Worm (Caenorhabditis elegans) whole organism, mixed stage, embryonic: ENCODE data around the gene B0464.9.

Source experiments
- M03D4.4 ChIP-seq: sonication (generic microtip); optimal IDR thresholded peaks from 2 replicates; lab custom pipeline; 2017; ENCODE audit warnings: mild to moderate bottlenecking, missing genetic modification characterization, missing compliant biosample characterization
- bed-3 ChIP-seq: fragments of 200-800 bp; sonication (Bioruptor generic); optimal IDR thresholded peaks from 3 replicates; lab custom pipeline; 2018; ENCODE audit warnings: mild to moderate bottlenecking, missing genetic modification characterization, moderate library complexity, missing compliant biosample characterization
- ceh-39 ChIP-seq: fragments of 150-350 bp; optimal IDR thresholded peaks from 2 replicates; lab custom pipeline; 2014; ENCODE audit warnings: missing biosample characterization, missing genetic modification characterization
- ceh-83 ChIP-seq: fragments of 200-800 bp; sonication (Bioruptor generic); optimal IDR thresholded peaks from 2 replicates; lab custom pipeline; 2018; ENCODE audit warnings: mild to moderate bottlenecking, missing genetic modification characterization, missing compliant biosample characterization
- ces-1 ChIP-seq: fragments of 150-350 bp; optimal IDR thresholded peaks from 2 replicates; lab custom pipeline; 2014; ENCODE audit warnings: missing biosample characterization, missing genetic modification reagents, missing genetic modification characterization
- drap-1 ChIP-seq: fragments of 200-800 bp; sonication (Bioruptor generic); optimal IDR thresholded peaks from 3 replicates; lab custom pipeline; 2018; ENCODE audit warnings: mild to moderate bottlenecking, missing genetic modification characterization, missing compliant biosample characterization
- elt-3 ChIP-seq: fragments of 150-350 bp; optimal IDR thresholded peaks from 2 replicates; lab custom pipeline; 2014; ENCODE audit warnings: missing biosample characterization, missing genetic modification characterization
- hlh-1 ChIP-seq: fragments of 150-350 bp; optimal IDR thresholded peaks from 2 replicates; lab custom pipeline; 2014; ENCODE audit warnings: missing biosample characterization, missing genetic modification reagents, missing genetic modification characterization
- lin-32 ChIP-seq: fragments of 200-800 bp; sonication (Bioruptor generic); optimal IDR thresholded peaks from 2 replicates; lab custom pipeline; 2018; ENCODE audit warnings: mild to moderate bottlenecking, missing genetic modification characterization, missing compliant biosample characterization
- mep-1 ChIP-seq: fragments of 150-350 bp; optimal IDR thresholded peaks from 2 replicates; lab custom pipeline; 2017; ENCODE audit warnings: missing biosample characterization, missing genetic modification reagents, missing genetic modification characterization, inconsistent platforms
- mls-2 ChIP-seq: sonication (generic microtip); optimal IDR thresholded peaks from 2 replicates; lab custom pipeline; 2016; ENCODE audit warnings: mild to moderate bottlenecking, missing genetic modification characterization, moderate library complexity, missing compliant biosample characterization
- nhr-237 ChIP-seq: fragments of 150-350 bp; optimal IDR thresholded peaks from 2 replicates; lab custom pipeline; 2014; ENCODE audit warnings: missing biosample characterization, missing genetic modification characterization
- nhr-28 ChIP-seq: fragments of 150-350 bp; optimal IDR thresholded peaks from 2 replicates; lab custom pipeline; 2014; ENCODE audit warnings: missing biosample characterization, missing genetic modification characterization
- nhr-76 ChIP-seq: sonication (generic microtip); optimal IDR thresholded peaks from 2 replicates; lab custom pipeline; 2017; ENCODE audit warnings: missing biosample characterization, missing genetic modification characterization
- unc-39 ChIP-seq: fragments of 150-350 bp; optimal IDR thresholded peaks from 2 replicates; lab custom pipeline; 2014; ENCODE audit warnings: missing biosample characterization, missing genetic modification characterization
- zip-8 ChIP-seq: fragments of 150-350 bp; optimal IDR thresholded peaks from 2 replicates; lab custom pipeline; 2014; ENCODE audit warnings: missing biosample characterization, missing genetic modification characterization

The B0464.9 gene

ce11 chrIII:9516148-9516547, 50.6 kb downstream of the B0464.9 start, which contains the start of gene F55H2.7:
Gene F55H2.7, minus strand, starts transcription at chrIII:9516248.
- no peak for TF ChIP-seq drap-1 (GFP tag; lab: Kevin White, UChicago)
- no peak for TF ChIP-seq M03D4.4 (tag; lab: Kevin White, UChicago)
- no peak for TF ChIP-seq ceh-39
- TF ChIP-seq nhr-237 (tag; lab: Kevin White, UChicago) = no peak
- no peak for TF ChIP-seq ceh-83 (GFP tag; lab: Kevin White, UChicago)
- no peak for TF ChIP-seq zip-8 (tag; lab: Kevin White, UChicago)
- no peak for TF ChIP-seq lin-32 (GFP tag; lab: Kevin White, UChicago)
- TF ChIP-seq nhr-76 (tag; lab: Kevin White, UChicago) = no peak
- no peak for TF ChIP-seq ces-1 (GFP tag; lab: Kevin White, UChicago)
- TF ChIP-seq mls-2 (tag; lab: Kevin White, UChicago) = no peak
- no peak for TF ChIP-seq elt-3 (tag; lab: Kevin White, UChicago)
- no peak for TF ChIP-seq nhr-28 (tag; lab: Kevin White, UChicago)
- TF ChIP-seq bed-3 (GFP tag; lab: Kevin White, UChicago) = no peak
- TF ChIP-seq mep-1 (tag; lab: Kevin White, UChicago) = no peak
- no peak for TF ChIP-seq unc-39 (tag; lab: Kevin White, UChicago)
- no peak for TF ChIP-seq hlh-1 (tag; lab: Kevin White, UChicago)
